Fruit fly (Drosophila melanogaster) whole organism, embryonic: Measurements from ENCODE around the gene Sec24CD.

ENCODE experiments used
- Aef1 ChIP-seq: fragments of 200-800 bp; sonication (Bioruptor generic); IDR thresholded peaks from 3 replicates; pipeline ENCODE4 v1.3.6; 2022; ENCODE audit warnings: missing biosample characterization, missing genetic modification characterization
- Antp ChIP-seq: fragments of 200-800 bp; sonication (Bioruptor generic); optimal IDR thresholded peaks from 3 replicates; lab custom pipeline; 2016; ENCODE audit warnings: missing biosample characterization, missing genetic modification characterization
- Asciz ChIP-seq: fragments of 200-800 bp; sonication (Bioruptor generic); optimal IDR thresholded peaks from 2 replicates; lab custom pipeline; 2017; ENCODE audit warnings: missing biosample characterization, mild to moderate bottlenecking, missing genetic modification characterization, missing genetic modification reagents
- CG11093 ChIP-seq: fragments of 200-800 bp; sonication (Bioruptor generic); IDR thresholded peaks from 3 replicates; pipeline ENCODE4 v1.3.6; 2022; ENCODE audit warnings: missing biosample characterization, missing genetic modification characterization
- CG11247 ChIP-seq: fragments of 200-800 bp; sonication (Bioruptor generic); IDR thresholded peaks from 2 replicates; pipeline ENCODE4 v1.3.6; 2022; ENCODE audit warnings: missing biosample characterization, missing genetic modification characterization
- CG12155 ChIP-seq: fragments of 200-800 bp; sonication (Bioruptor generic); optimal IDR thresholded peaks from 3 replicates; lab custom pipeline; 2016; ENCODE audit warnings: missing biosample characterization, missing genetic modification characterization
- CG12942 ChIP-seq: fragments of 200-800 bp; sonication (Bioruptor generic); optimal IDR thresholded peaks from 3 replicates; lab custom pipeline; 2016; ENCODE audit warnings: missing biosample characterization, missing genetic modification characterization
- CG13894 ChIP-seq: fragments of 200-800 bp; sonication (Bioruptor generic); optimal IDR thresholded peaks from 3 replicates; lab custom pipeline; 2018; ENCODE audit warnings: missing biosample characterization, mild to moderate bottlenecking, missing genetic modification characterization, moderate library complexity
- CG17359 ChIP-seq: fragments of 200-800 bp; sonication (Bioruptor generic); optimal IDR thresholded peaks from 3 replicates; lab custom pipeline; 2018; ENCODE audit warnings: missing biosample characterization, mild to moderate bottlenecking, missing genetic modification characterization, moderate library complexity
- CG17829 ChIP-seq: fragments of 200-800 bp; optimal IDR thresholded peaks from 2 replicates; lab custom pipeline; 2019; ENCODE audit warnings: missing biosample characterization, mild to moderate bottlenecking, missing genetic modification characterization, moderate library complexity
- CG18619 ChIP-seq: fragments of 200-800 bp; sonication (Bioruptor generic); optimal IDR thresholded peaks from 3 replicates; lab custom pipeline; 2017; ENCODE audit warnings: missing biosample characterization, mild to moderate bottlenecking, missing genetic modification characterization
- CG42726 ChIP-seq: fragments of 200-800 bp; sonication (Bioruptor generic); IDR thresholded peaks from 2 replicates; pipeline ENCODE4 v1.3.6; 2022; ENCODE audit warnings: missing biosample characterization, missing genetic modification characterization; ENCODE audit not compliant: partially characterized antibody
- CG6654 ChIP-seq: fragments of 200-800 bp; sonication (Bioruptor generic); optimal IDR thresholded peaks from 2 replicates; lab custom pipeline; 2017; ENCODE audit warnings: missing biosample characterization, mild to moderate bottlenecking, missing genetic modification characterization
- CG6683 ChIP-seq: fragments of 200-800 bp; sonication (Bioruptor generic); optimal IDR thresholded peaks from 2 replicates; lab custom pipeline; 2017; ENCODE audit warnings: missing biosample characterization, mild to moderate bottlenecking, missing genetic modification characterization, missing genetic modification reagents
- CG6765 ChIP-seq: fragments of 200-800 bp; sonication (Bioruptor generic); optimal IDR thresholded peaks from 3 replicates; lab custom pipeline; 2017; ENCODE audit warnings: missing biosample characterization, mild to moderate bottlenecking, missing genetic modification characterization
- CG7271 ChIP-seq: fragments of 200-800 bp; sonication (Bioruptor generic); optimal IDR thresholded peaks from 2 replicates; lab custom pipeline; 2018; ENCODE audit warnings: missing biosample characterization, mild to moderate bottlenecking, missing genetic modification characterization, moderate library complexity
- CG9437 ChIP-seq: fragments of 200-800 bp; sonication (Bioruptor generic); optimal IDR thresholded peaks from 2 replicates; lab custom pipeline; 2018; ENCODE audit warnings: missing biosample characterization, mild to moderate bottlenecking, missing genetic modification characterization
- Deaf1 ChIP-seq: fragments of 200-800 bp; optimal IDR thresholded peaks from 3 replicates; lab custom pipeline; 2019; ENCODE audit warnings: missing biosample characterization, mild to moderate bottlenecking, missing genetic modification characterization, moderate library complexity
- Dek ChIP-seq: fragments of 200-800 bp; sonication (Bioruptor generic); optimal IDR thresholded peaks from 3 replicates; lab custom pipeline; 2019; ENCODE audit warnings: missing biosample characterization, mild to moderate bottlenecking, missing genetic modification characterization, moderate library complexity
- Fer3 ChIP-seq: fragments of 200-800 bp; sonication (Bioruptor generic); optimal IDR thresholded peaks from 2 replicates; lab custom pipeline; 2018; ENCODE audit warnings: missing biosample characterization, mild to moderate bottlenecking, missing genetic modification characterization, moderate library complexity
- Hand ChIP-seq: fragments of 200-800 bp; sonication (Bioruptor generic); optimal IDR thresholded peaks from 2 replicates; lab custom pipeline; 2017; ENCODE audit warnings: mild to moderate bottlenecking, missing biosample characterization, missing genetic modification reagents, missing genetic modification characterization
- Hr3 ChIP-seq: fragments of 200-800 bp; sonication (Bioruptor generic); optimal IDR thresholded peaks from 3 replicates; lab custom pipeline; 2016; ENCODE audit warnings: missing biosample characterization, missing genetic modification characterization
- Neu2 ChIP-seq: fragments of 200-800 bp; sonication (Bioruptor generic); optimal IDR thresholded peaks from 3 replicates; lab custom pipeline; 2016; ENCODE audit warnings: missing biosample characterization, missing genetic modification characterization, borderline replicate concordance
- Nf-YA ChIP-seq: fragments of 200-800 bp; sonication (Bioruptor generic); IDR thresholded peaks from 2 replicates; pipeline ENCODE4 v1.3.6; 2022; ENCODE audit warnings: missing biosample characterization, missing genetic modification characterization
- NfI ChIP-seq: fragments of 200-800 bp; sonication (Bioruptor generic); optimal IDR thresholded peaks from 3 replicates; lab custom pipeline; 2018; ENCODE audit warnings: missing biosample characterization, mild to moderate bottlenecking, missing genetic modification characterization, moderate library complexity
- Side ChIP-seq: fragments of 200-800 bp; sonication (Bioruptor generic); optimal IDR thresholded peaks from 2 replicates; lab custom pipeline; 2016; ENCODE audit warnings: missing biosample characterization, missing genetic modification characterization
- Xbp1 ChIP-seq: fragments of 200-800 bp; sonication (Bioruptor generic); optimal IDR thresholded peaks from 3 replicates; lab custom pipeline; 2016; ENCODE audit warnings: missing biosample characterization, mild to moderate bottlenecking, missing genetic modification characterization
- chif ChIP-seq, 2 experiments: fragments of 200-800 bp; sonication (Bioruptor generic); optimal IDR thresholded peaks; 3 replicates each; lab custom pipeline; 2016; ENCODE audit warnings: missing biosample characterization in 2 of 2, missing genetic modification characterization in 2 of 2
- crc ChIP-seq: fragments of 200-800 bp; sonication (Bioruptor generic); optimal IDR thresholded peaks from 2 replicates; lab custom pipeline; 2016; ENCODE audit warnings: missing biosample characterization, missing genetic modification characterization
- dm ChIP-seq: fragments of 200-800 bp; sonication (Bioruptor generic); optimal IDR thresholded peaks from 3 replicates; lab custom pipeline; 2016; ENCODE audit warnings: missing biosample characterization, missing genetic modification characterization
- dpn ChIP-seq, 2 experiments: fragments of 200-800 bp; sonication (Bioruptor generic); optimal IDR thresholded peaks; 3 replicates each; lab custom pipeline; 2016; ENCODE audit warnings: missing biosample characterization in 2 of 2, missing genetic modification characterization in 2 of 2
- gcm ChIP-seq: fragments of 200-800 bp; sonication (Bioruptor generic); optimal IDR thresholded peaks from 2 replicates; lab custom pipeline; 2019; ENCODE audit warnings: missing biosample characterization, mild to moderate bottlenecking, missing genetic modification characterization, moderate library complexity
- gcm2 ChIP-seq: fragments of 200-800 bp; sonication (Bioruptor generic); optimal IDR thresholded peaks from 2 replicates; lab custom pipeline; 2016; ENCODE audit warnings: missing biosample characterization, missing genetic modification characterization
- gsb-n ChIP-seq: fragments of 200-800 bp; sonication (Bioruptor generic); optimal IDR thresholded peaks from 3 replicates; lab custom pipeline; 2018; ENCODE audit warnings: missing biosample characterization, mild to moderate bottlenecking, missing genetic modification characterization
- ham ChIP-seq: fragments of 200-800 bp; sonication (Bioruptor generic); IDR thresholded peaks from 2 replicates; pipeline ENCODE4 v1.3.6; 2022; ENCODE audit warnings: missing biosample characterization, missing genetic modification characterization
- hkb ChIP-seq, 2 experiments: fragments of 200-800 bp in 1 of 2; fragments of >200 bp in 1 of 2; sonication (Bioruptor generic) in 1 of 2; IDR thresholded peaks in 1 of 2; optimal IDR thresholded peaks in 1 of 2; 2 replicates each; pipeline versions ENCODE4 v1.3.6 to Lab custom; 2017 to 2022; ENCODE audit warnings: missing biosample characterization in 1 of 2, missing genetic modification characterization in 1 of 2
- hth ChIP-seq: fragments of >200 bp; optimal IDR thresholded peaks from 2 replicates; lab custom pipeline; 2017; ENCODE audit warnings: inconsistent platforms
- jing ChIP-seq: fragments of 200-800 bp; sonication (Bioruptor generic); optimal IDR thresholded peaks from 2 replicates; lab custom pipeline; 2018; ENCODE audit warnings: missing biosample characterization, mild to moderate bottlenecking, missing genetic modification characterization
- kay ChIP-seq: fragments of 200-800 bp; sonication (Bioruptor generic); optimal IDR thresholded peaks from 2 replicates; lab custom pipeline; 2016; ENCODE audit warnings: missing biosample characterization, missing genetic modification characterization
- row ChIP-seq: fragments of 200-800 bp; sonication (Bioruptor generic); IDR thresholded peaks from 3 replicates; pipeline ENCODE4 v1.3.6; 2022; ENCODE audit warnings: missing biosample characterization, missing genetic modification characterization
- run ChIP-seq: fragments of 200-800 bp; sonication (Bioruptor generic); optimal IDR thresholded peaks from 3 replicates; lab custom pipeline; 2018; ENCODE audit warnings: missing biosample characterization, mild to moderate bottlenecking, missing genetic modification characterization
- scrt ChIP-seq: fragments of 200-800 bp; sonication (Bioruptor generic); optimal IDR thresholded peaks from 2 replicates; lab custom pipeline; 2018; ENCODE audit warnings: missing biosample characterization, mild to moderate bottlenecking, missing genetic modification characterization, moderate library complexity
- sens ChIP-seq: fragments of 200-800 bp; sonication (Bioruptor generic); peaks from one replicate; lab custom pipeline; 2016; ENCODE audit warnings: missing biosample characterization, missing genetic modification characterization
- stc ChIP-seq: fragments of 200-800 bp; sonication (Bioruptor generic); IDR thresholded peaks from 2 replicates; pipeline ENCODE4 v1.3.6; 2022; ENCODE audit warnings: missing biosample characterization, missing genetic modification characterization
- toy ChIP-seq: fragments of 200-800 bp; sonication (Bioruptor generic); IDR thresholded peaks from 2 replicates; pipeline ENCODE4 v1.3.6; 2022; ENCODE audit warnings: missing biosample characterization, missing genetic modification characterization
- trem ChIP-seq: fragments of 200-800 bp; optimal IDR thresholded peaks from 3 replicates; lab custom pipeline; 2019; ENCODE audit warnings: missing biosample characterization, mild to moderate bottlenecking, missing genetic modification characterization, moderate library complexity
- yki ChIP-seq: fragments of >200 bp; optimal IDR thresholded peaks from 3 replicates; lab custom pipeline; 2018
- zen ChIP-seq: fragments of 200-800 bp; sonication (Bioruptor generic); optimal IDR thresholded peaks from 3 replicates; lab custom pipeline; 2018; ENCODE audit warnings: missing biosample characterization, mild to moderate bottlenecking, missing genetic modification characterization, moderate library complexity
- zf30C ChIP-seq: fragments of 200-800 bp; sonication (Bioruptor generic); optimal IDR thresholded peaks from 3 replicates; lab custom pipeline; 2018; ENCODE audit warnings: missing biosample characterization, mild to moderate bottlenecking, missing genetic modification characterization

Sec24CD gene

DNA sequence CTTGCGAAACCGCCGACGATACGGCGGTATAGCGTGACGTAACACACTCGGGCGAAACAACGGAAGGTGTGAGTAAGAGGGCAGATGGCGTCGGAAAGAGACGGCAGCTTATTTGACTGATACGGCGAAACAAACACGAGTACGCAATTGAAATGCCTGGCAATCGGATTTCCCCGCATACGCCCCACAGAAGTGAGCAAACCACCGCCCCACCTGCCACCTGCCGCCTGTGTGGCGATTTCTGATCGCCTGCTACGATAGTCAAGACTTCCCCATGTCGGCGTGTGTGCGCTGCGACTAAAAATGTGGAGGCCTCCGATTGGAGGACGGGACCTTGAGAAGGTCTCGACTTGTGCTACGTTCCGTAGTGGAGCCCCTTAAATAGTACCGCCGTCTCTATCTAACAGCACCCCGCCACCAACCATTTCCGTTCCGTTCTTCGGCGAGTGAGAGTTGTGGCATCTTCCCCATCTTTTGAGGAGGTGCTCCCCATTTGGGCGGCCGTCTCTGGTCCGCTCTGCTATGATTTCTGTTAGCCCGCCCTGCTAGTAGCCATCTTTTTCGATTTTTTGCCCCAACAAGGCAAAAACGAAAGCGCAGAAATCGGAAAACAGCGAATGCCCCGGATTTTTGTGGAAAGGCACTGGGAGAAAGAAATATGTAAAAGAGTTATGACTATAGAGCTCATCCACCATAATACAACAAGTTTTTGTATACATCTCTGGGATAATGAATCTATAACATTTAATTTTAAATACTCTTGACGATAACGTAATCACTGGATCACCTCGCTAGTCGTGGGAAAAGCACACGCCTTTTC, 37.8 kb downstream of the Sec24CD start (continued):
- TF ChIP-seq chif (GFP tag; optimal IDR thresholded peaks at IDR 0.05; lab: Kevin White, UChicago), result peak; percentile 89 to 91
- TF ChIP-seq dm (GFP tag; lab: Kevin White, UChicago), result peak; percentile 74
- TF ChIP-seq CG11093 (GFP tag; lab: Robert Waterston, UW), result peak; percentile 84
- peak; percentile 80 for TF ChIP-seq zf30C
- peak; percentile 83 for TF ChIP-seq kay (GFP tag; lab: Kevin White, UChicago)
- peak; percentile 84 for TF ChIP-seq CG17829 (tag; lab: Kevin White, UChicago)
- TF ChIP-seq Dek (tag; lab: Kevin White, UChicago), result peak; percentile 71
- TF ChIP-seq CG18619 (GFP tag; lab: Kevin White, UChicago), result peak; percentile 76
- peak; percentile 72 for TF ChIP-seq run
- TF ChIP-seq Hr3, result peak; percentile 89
- TF ChIP-seq scrt (GFP tag; lab: Kevin White, UChicago), result peak; percentile 75
- TF ChIP-seq gcm (GFP tag; lab: Kevin White, UChicago), result peak; percentile 49
- peak; percentile 53 for TF ChIP-seq CG6765
- peak; percentile 89 for TF ChIP-seq Deaf1 (tag; lab: Kevin White, UChicago)
- TF ChIP-seq Side, result peak; percentile 90
- peak; percentile 86 to 91 for TF ChIP-seq dpn (GFP tag; optimal IDR thresholded peaks at IDR 0.05; lab: Kevin White, UChicago)
- no peak for TF ChIP-seq ham (GFP tag; lab: Robert Waterston, UW)
- TF ChIP-seq jing (GFP tag; lab: Kevin White, UChicago), result peak; percentile 84
- TF ChIP-seq CG12155 (GFP tag; lab: Kevin White, UChicago), result peak; percentile 79
- peak; percentile 67 for TF ChIP-seq CG6654 (GFP tag; lab: Kevin White, UChicago)
- peak; percentile 99 for TF ChIP-seq sens (GFP tag; lab: Kevin White, UChicago)
- peak; percentile 57 for TF ChIP-seq zen
- TF ChIP-seq Xbp1 (GFP tag; lab: Kevin White, UChicago), result peak; percentile 87
- peak; percentile 50 for TF ChIP-seq Hand (GFP tag; lab: Kevin White, UChicago)
- no peak for TF ChIP-seq toy (GFP tag; lab: Robert Waterston, UW)
- TF ChIP-seq Aef1, result no peak
- TF ChIP-seq Fer3, result peak; percentile 78
- peak; percentile 31 for TF ChIP-seq Neu2 (GFP tag; lab: Kevin White, UChicago)
- TF ChIP-seq yki, result no peak
- TF ChIP-seq trem, result peak; percentile 65
- TF ChIP-seq gcm2 (GFP tag; lab: Kevin White, UChicago), result peak; percentile 75
- no peak for TF ChIP-seq CG42726
- no peak for TF ChIP-seq hkb (optimal IDR thresholded peaks at IDR 0.05; lab: Kevin White, UChicago)
- no peak for TF ChIP-seq hkb (GFP tag; IDR thresholded peaks at IDR 0.05; lab: Robert Waterston, UW)
- peak; percentile 87 for TF ChIP-seq Asciz
- TF ChIP-seq CG17359 (tag; lab: Kevin White, UChicago), result peak; percentile 90
- peak; percentile 18 for TF ChIP-seq CG7271 (tag; lab: Kevin White, UChicago)
- TF ChIP-seq stc, result no peak
- TF ChIP-seq CG9437, result peak; percentile 94
- no peak for TF ChIP-seq Nf-YA (GFP tag; lab: Robert Waterston, UW)
- peak; percentile 70 for TF ChIP-seq CG6683
- TF ChIP-seq NfI (GFP tag; lab: Kevin White, UChicago), result peak; percentile 78
- peak; percentile 88 for TF ChIP-seq Antp (GFP tag; lab: Kevin White, UChicago)
- TF ChIP-seq CG13894 (tag; lab: Kevin White, UChicago), result peak; percentile 95
- no peak for TF ChIP-seq CG11247 (GFP tag; lab: Robert Waterston, UW)
- TF ChIP-seq hth, result no peak
- TF ChIP-seq CG12942 (GFP tag; lab: Kevin White, UChicago), result peak; percentile 81
- peak; percentile 77 for TF ChIP-seq crc (GFP tag; lab: Kevin White, UChicago)
- TF ChIP-seq row, result no peak
- peak; percentile 86 for TF ChIP-seq gsb-n
